Worm (Caenorhabditis elegans) whole organism, L1 larva: ENCODE results near the gene C49C3.7.

Source experiments
- blmp-1 ChIP-seq: fragments of 150-350 bp; optimal IDR thresholded peaks from 2 replicates; lab custom pipeline; 2014; ENCODE audit warnings: missing biosample characterization, missing genetic modification characterization
- ceh-82 ChIP-seq, 3 experiments: fragments of 150-350 bp in 1 of 3; sonication (generic microtip) in 2 of 3; optimal IDR thresholded peaks; 2 replicates each; lab custom pipeline; 2014 to 2017; ENCODE audit warnings: missing biosample characterization in 3 of 3, missing genetic modification characterization in 3 of 3
- lin-13 ChIP-seq: fragments of 150-350 bp; optimal IDR thresholded peaks from 2 replicates; lab custom pipeline; 2014; ENCODE audit warnings: missing biosample characterization, missing genetic modification reagents, missing genetic modification characterization
- nhr-76 ChIP-seq: sonication (generic microtip); optimal IDR thresholded peaks from 2 replicates; lab custom pipeline; 2017; ENCODE audit warnings: missing biosample characterization, missing genetic modification characterization
- skn-1 ChIP-seq: fragments of 150-350 bp; optimal IDR thresholded peaks from 2 replicates; lab custom pipeline; 2014; ENCODE audit warnings: missing biosample characterization, missing genetic modification characterization
- unc-62 ChIP-seq: fragments of 150-350 bp; optimal IDR thresholded peaks from 2 replicates; lab custom pipeline; 2014; ENCODE audit warnings: missing biosample characterization, missing genetic modification reagents, missing genetic modification characterization

ce11 chrIV:17346599-17347218 lies 14.3 kb downstream of the C49C3.7 start, which contains the start of the genes clec-197 and clec-198:
- TF ChIP-seq ceh-82 (tag; optimal IDR thresholded peaks at IDR 0.05; lab: Kevin White, UChicago) (no peak), unc-62 (GFP tag; lab: Kevin White, UChicago) (no peak), skn-1 (no peak), blmp-1 (tag; lab: Kevin White, UChicago) (no peak), nhr-76 (tag; lab: Kevin White, UChicago) (no peak), lin-13 (GFP tag; lab: Kevin White, UChicago) (no peak)
